Fruit fly (Drosophila melanogaster) Kc167 (cell line): Measurements from ENCODE around the gene Peritrophin-A.

Experiments
- Sin3A ChIP-seq: fragments of >200 bp; optimal IDR thresholded peaks from 2 replicates; lab custom pipeline; 2018; ENCODE audit warnings: missing external identifiers
- h ChIP-seq: fragments of >200 bp; optimal IDR thresholded peaks from 3 replicates; lab custom pipeline; 2018; ENCODE audit warnings: missing external identifiers
- insv ChIP-seq: fragments of >200 bp; optimal IDR thresholded peaks from 3 replicates; lab custom pipeline; 2018; ENCODE audit warnings: missing external identifiers
- psq ChIP-seq: fragments of >200 bp; optimal IDR thresholded peaks from 2 replicates; lab custom pipeline; 2017; ENCODE audit warnings: missing external identifiers
- ttk ChIP-seq: sonication (Bioruptor generic); optimal IDR thresholded peaks from 2 replicates; lab custom pipeline; 2017; ENCODE audit warnings: missing external identifiers

dm6 chrX:20240518-20241186 is 3.8 kb upstream of the Peritrophin-A start:
- no peak for TF ChIP-seq Sin3A (lab: Kevin White, UChicago)
- no peak for TF ChIP-seq insv
- no peak for TF ChIP-seq h (lab: Kevin White, UChicago)
- no peak for TF ChIP-seq psq (lab: Kevin White, UChicago)
- no peak for TF ChIP-seq ttk (lab: Kevin White, UChicago)
